Fruit fly (Drosophila melanogaster): Measurements from ENCODE around the gene Roc1a.

The Roc1a gene

dm6 chrX:647056-647627 lies at the start of gene Roc1a (continued):
- TF ChIP-seq MESR4 (GFP tag; optimal IDR thresholded peaks at IDR 0.05) (peak; percentile 91), CG42726 (GFP tag; IDR thresholded peaks at IDR 0.05; ENCODE audit: partially characterized antibody) (peak; percentile 85)

dm6 chrX:598322-599057 lies 48.6 kb upstream of the Roc1a start:
- no peak for TF ChIP-seq jing (GFP tag; optimal IDR thresholded peaks at IDR 0.05)
- TF ChIP-seq CG12769 (tag; optimal IDR thresholded peaks at IDR 0.05): peak; percentile 71
- TF ChIP-seq CG14667 (GFP tag; IDR thresholded peaks at IDR 0.05): no peak
- TF ChIP-seq vnd (GFP tag; IDR thresholded peaks at IDR 0.05; ENCODE audit: partially characterized antibody): peak; percentile 7; the same call in 1 of the 3 replicates
- peak; percentile 6 for TF ChIP-seq D19B (GFP tag; optimal IDR thresholded peaks at IDR 0.05)
- TF ChIP-seq pzg (GFP tag; optimal IDR thresholded peaks at IDR 0.05): no peak
- peak; percentile 22 for TF ChIP-seq CG12071 (GFP tag; optimal IDR thresholded peaks at IDR 0.05)
- peak; percentile 19 for TF ChIP-seq Ets65A (GFP tag)
- TF ChIP-seq CG3995 (GFP tag; optimal IDR thresholded peaks at IDR 0.05): no peak
- TF ChIP-seq GATAe (GFP tag; conservative IDR thresholded peaks at IDR 0.05): 0 out of 2 replicates have a peak, but pooled peaks have one; percentile 16
- TF ChIP-seq lab (GFP tag; optimal IDR thresholded peaks at IDR 0.05): peak; percentile 20
- peak; percentile 39 for TF ChIP-seq CG10543 (GFP tag; optimal IDR thresholded peaks at IDR 0.05)
- peak; percentile 16 for TF ChIP-seq CG1603 (tag; optimal IDR thresholded peaks at IDR 0.05)
- no peak for TF ChIP-seq vfl (GFP tag; optimal IDR thresholded peaks at IDR 0.05)
- TF ChIP-seq Hsf (GFP tag; optimal IDR thresholded peaks at IDR 0.05): no peak
- TF ChIP-seq sd (tag; optimal IDR thresholded peaks at IDR 0.05): peak; percentile 59
- peak; percentile 32 for TF ChIP-seq grn (GFP tag; optimal IDR thresholded peaks at IDR 0.05)
- TF ChIP-seq Asciz (GFP tag; optimal IDR thresholded peaks at IDR 0.05): peak; percentile 14
- TF ChIP-seq CG2678 (tag; optimal IDR thresholded peaks at IDR 0.05): peak; percentile 16
- no peak for TF ChIP-seq Side (GFP tag; optimal IDR thresholded peaks at IDR 0.05)
- peak; percentile 99 for TF ChIP-seq Hey (tag; optimal IDR thresholded peaks at IDR 0.05)
- TF ChIP-seq CG18599 (GFP tag; optimal IDR thresholded peaks at IDR 0.05): peak; percentile 7
- TF ChIP-seq ci (GFP tag; IDR thresholded peaks at IDR 0.05): peak; percentile 22; the same call in 1 of the 3 replicates
- peak in 1 of 2 experiments; percentile 61 for TF ChIP-seq Pdp1 (GFP tag; optimal IDR thresholded peaks at IDR 0.05)
- peak; percentile 91 for TF ChIP-seq sug (tag; optimal IDR thresholded peaks at IDR 0.05)
- peak; percentile 67 for TF ChIP-seq Med (GFP tag)
- TF ChIP-seq CG8359 (GFP tag; optimal IDR thresholded peaks at IDR 0.05; ENCODE audit: borderline replicate concordance): no peak
- TF ChIP-seq nom (GFP tag; optimal IDR thresholded peaks at IDR 0.05): no peak
- TF ChIP-seq Sry-β (GFP tag; optimal IDR thresholded peaks at IDR 0.05): no peak
- TF ChIP-seq bsh (GFP tag; optimal IDR thresholded peaks at IDR 0.05): peak in 1 of 2 experiments; percentile 18
- TF ChIP-seq exex (tag; optimal IDR thresholded peaks at IDR 0.05): peak; percentile 89

dm6 chrX:599727-600126 lies 47.4 kb upstream of the Roc1a start:
- TF ChIP-seq Rfx (GFP tag; IDR thresholded peaks at IDR 0.05): 0 out of 2 replicates have a peak, but pooled peaks have one; percentile 8
- no peak for TF ChIP-seq mam (GFP tag; optimal IDR thresholded peaks at IDR 0.05)
- no peak for TF ChIP-seq aop (GFP tag; IDR thresholded peaks at IDR 0.05)
- no peak for TF ChIP-seq CG43689 (GFP tag; IDR thresholded peaks at IDR 0.05)
- TF ChIP-seq HLH4C (GFP tag; IDR thresholded peaks at IDR 0.05; ENCODE audit: partially characterized antibody): no peak
- no peak for TF ChIP-seq crp (GFP tag; optimal IDR thresholded peaks at IDR 0.05)
- no peak for TF ChIP-seq CG9215 (GFP tag; IDR thresholded peaks at IDR 0.05)
- no peak for TF ChIP-seq CG8924 (tag; optimal IDR thresholded peaks at IDR 0.05)
- TF ChIP-seq CG8089 (GFP tag; optimal IDR thresholded peaks at IDR 0.05): no peak
- peak; percentile 9 for TF ChIP-seq gem (tag; optimal IDR thresholded peaks at IDR 0.05)
- no peak for TF ChIP-seq CrebB (tag; optimal IDR thresholded peaks at IDR 0.05)
- no peak for TF ChIP-seq HmgD (GFP tag; optimal IDR thresholded peaks at IDR 0.05)
- TF ChIP-seq hkb (optimal IDR thresholded peaks at IDR 0.05): no peak
- no peak for TF ChIP-seq hkb (GFP tag; IDR thresholded peaks at IDR 0.05)
